Worm (Caenorhabditis elegans): ENCODE data around the gene daf-37.
A peak's percentile ranks its signal among the peaks of the same experiment; 100 is the strongest.

daf-37 gene

ce11 chrII:6247011-6247410 lies 39.0 kb upstream of the daf-37 start, which contains the start of gene T24H7.2:
TSS of gene T24H7.2 (plus strand) at chrII:6247311.
- no peak for TF ChIP-seq Y55F3AM.14 (GFP tag; optimal IDR thresholded peaks at IDR 0.05)
- TF ChIP-seq snpc-4 (tag; optimal IDR thresholded peaks at IDR 0.05), result no peak
- TF ChIP-seq nhr-23 (tag; optimal IDR thresholded peaks at IDR 0.05), result no peak
- TF ChIP-seq egl-27 (tag; optimal IDR thresholded peaks at IDR 0.05), result no peak

DNA sequence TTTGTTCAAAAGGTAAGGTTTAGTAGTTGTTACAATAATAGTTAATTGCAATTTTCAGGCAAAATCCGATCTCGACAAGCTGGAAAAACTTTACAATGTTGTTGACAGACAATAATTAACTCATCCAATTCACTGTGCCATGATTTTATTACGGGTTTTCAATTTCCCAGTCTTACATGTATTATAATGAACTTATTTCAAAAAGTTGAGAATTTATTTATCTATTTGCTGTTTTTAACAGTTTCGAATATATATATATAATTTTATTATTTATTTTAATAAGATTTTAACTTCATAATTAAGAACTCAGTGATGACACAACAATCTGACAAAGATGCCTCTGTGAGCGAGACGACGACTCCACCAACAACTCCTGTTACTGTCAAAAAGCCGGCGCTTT lies 38.0 kb upstream of the daf-37 start, which contains the start of gene lelo-1:
TSS of gene lelo-1 (plus strand) at position 301 of the 400 bp plus-strand sequence.
- no peak for TF ChIP-seq blmp-1 (tag; optimal IDR thresholded peaks at IDR 0.05; ENCODE audit: insufficient read depth)
- TF ChIP-seq F13H6.1 (tag; optimal IDR thresholded peaks at IDR 0.05), result no peak
- no peak for TF ChIP-seq ceh-16 (tag; optimal IDR thresholded peaks at IDR 0.05)
- no peak for TF ChIP-seq ztf-4 (tag; optimal IDR thresholded peaks at IDR 0.05)
- TF ChIP-seq nhr-6 (tag; optimal IDR thresholded peaks at IDR 0.05), result no peak
- no peak for TF ChIP-seq Y55F3AM.14 (GFP tag; optimal IDR thresholded peaks at IDR 0.05)
- TF ChIP-seq nhr-25 (tag; optimal IDR thresholded peaks at IDR 0.05), result no peak
- TF ChIP-seq mab-5 (tag; optimal IDR thresholded peaks at IDR 0.05), result no peak
- no peak for TF ChIP-seq peb-1 (tag; optimal IDR thresholded peaks at IDR 0.05)
- no peak for TF ChIP-seq nhr-237 (tag; optimal IDR thresholded peaks at IDR 0.05)
- TF ChIP-seq alr-1 (tag; optimal IDR thresholded peaks at IDR 0.05), result no peak
- TF ChIP-seq lsy-2 (tag; optimal IDR thresholded peaks at IDR 0.05), result no peak
- no peak for TF ChIP-seq sma-9 (GFP tag; optimal IDR thresholded peaks at IDR 0.05)
- TF ChIP-seq sma-9 (tag; optimal IDR thresholded peaks at IDR 0.05), result no peak
- no peak for TF ChIP-seq nhr-10 (tag; optimal IDR thresholded peaks at IDR 0.05)
- TF ChIP-seq egl-27 (tag; optimal IDR thresholded peaks at IDR 0.05), result no peak
- no peak for TF ChIP-seq aly-2 (tag; optimal IDR thresholded peaks at IDR 0.05)
- TF ChIP-seq nhr-129 (tag; optimal IDR thresholded peaks at IDR 0.05), result no peak
- TF ChIP-seq unc-62 (GFP tag; optimal IDR thresholded peaks at IDR 0.05), result no peak
- TF ChIP-seq lin-13 (GFP tag; optimal IDR thresholded peaks at IDR 0.05), result no peak

- TF ChIP-seq gmeb-1 (tag; optimal IDR thresholded peaks at IDR 0.05) (peak; percentile 50), nhr-129 (tag; optimal IDR thresholded peaks at IDR 0.05) (no peak), nhr-21 (tag; optimal IDR thresholded peaks at IDR 0.05) (no peak), ceh-82 (tag; optimal IDR thresholded peaks at IDR 0.05) (no peak), ama-1 (optimal IDR thresholded peaks at IDR 0.05) (no peak)
These were observed 37.2 kb upstream of the daf-37 start, which contains the start of gene blos-4 for ce11 chrII:6245199-6245702. TSS of gene blos-4 (plus strand) at chrII:6245249.

ce11 chrII:6244171-6244570 lies 36.2 kb upstream of the daf-37 start, which contains the start of gene tat-4:
TSS of gene tat-4 (minus strand) at chrII:6244287.
- TF ChIP-seq fos-1 (tag; optimal IDR thresholded peaks at IDR 0.05), result peak; percentile 89
- TF ChIP-seq nhr-21 (tag; optimal IDR thresholded peaks at IDR 0.05), result no peak

ce11 chrII:6241758-6242157 lies 33.7 kb upstream of the daf-37 start, which contains the start of gene T24H7.8:
TSS of gene T24H7.8 (plus strand) at chrII:6242058.
- TF ChIP-seq nhr-21 (tag; optimal IDR thresholded peaks at IDR 0.05), result no peak
- TF ChIP-seq sem-4 (tag; optimal IDR thresholded peaks at IDR 0.05), result no peak
- no peak for TF ChIP-seq skn-1 (tag; optimal IDR thresholded peaks at IDR 0.05)
- no peak for TF ChIP-seq Y55F3AM.14 (GFP tag; optimal IDR thresholded peaks at IDR 0.05)
- TF ChIP-seq C34F6.9 (tag; optimal IDR thresholded peaks at IDR 0.05), result no peak
- TF ChIP-seq ztf-4 (tag; optimal IDR thresholded peaks at IDR 0.05), result no peak
- no peak for TF ChIP-seq ceh-16 (tag; optimal IDR thresholded peaks at IDR 0.05)
- TF ChIP-seq nhr-237 (tag; optimal IDR thresholded peaks at IDR 0.05), result no peak
- no peak for TF ChIP-seq mdl-1 (tag; optimal IDR thresholded peaks at IDR 0.05)
- TF ChIP-seq alr-1 (tag; optimal IDR thresholded peaks at IDR 0.05), result no peak
- no peak for TF ChIP-seq R02D3.7 (tag; optimal IDR thresholded peaks at IDR 0.05)
- TF ChIP-seq lin-39 (tag; optimal IDR thresholded peaks at IDR 0.05), result no peak
- TF ChIP-seq mab-5 (tag; optimal IDR thresholded peaks at IDR 0.05), result no peak
- no peak for TF ChIP-seq dmd-4 (tag; optimal IDR thresholded peaks at IDR 0.05)
- TF ChIP-seq lin-11 (tag; optimal IDR thresholded peaks at IDR 0.05), result no peak
- no peak for TF ChIP-seq nhr-25 (tag; optimal IDR thresholded peaks at IDR 0.05)
- no peak for TF ChIP-seq nhr-12 (tag; optimal IDR thresholded peaks at IDR 0.05)
- no peak for TF ChIP-seq unc-39 (tag; optimal IDR thresholded peaks at IDR 0.05)
- no peak for TF ChIP-seq lin-13 (GFP tag; optimal IDR thresholded peaks at IDR 0.05)
